Fruit fly (Drosophila melanogaster): ENCODE data around the gene CG10588.

Gene CG10588

DNA sequence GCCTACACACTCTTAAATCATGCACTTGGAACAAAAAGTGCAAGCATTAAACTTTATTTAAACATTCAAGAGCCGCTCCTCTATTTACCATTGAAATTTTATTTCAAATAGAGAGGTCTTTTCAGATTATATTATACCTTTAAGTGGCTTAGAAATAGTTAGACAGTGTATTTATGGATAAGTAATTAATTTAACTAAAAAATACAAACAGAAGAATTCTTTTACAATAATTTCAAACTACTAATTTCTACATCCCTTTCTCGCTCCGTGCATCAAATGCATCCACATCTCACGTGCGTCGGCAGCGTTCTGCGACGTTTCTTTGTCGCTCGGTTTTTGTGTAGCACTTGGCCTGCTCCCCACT, 6.6 kb upstream of the CG10588 start (continued):
- TF ChIP-seq CG5245 (GFP tag; optimal IDR thresholded peaks at IDR 0.05) (peak; percentile 10), CG13424 (tag; optimal IDR thresholded peaks at IDR 0.05) (peak; percentile 82), CG12155 (GFP tag; optimal IDR thresholded peaks at IDR 0.05) (no peak), pan (optimal IDR thresholded peaks at IDR 0.05) (no peak), pan (GFP tag; optimal IDR thresholded peaks at IDR 0.05 in 1 of 2, IDR thresholded peaks at IDR 0.05 in 1 of 2) (peak in 1 of 2 experiments; percentile 55), Atf3 (GFP tag; optimal IDR thresholded peaks at IDR 0.05) (no peak), Neu2 (GFP tag; optimal IDR thresholded peaks at IDR 0.05; ENCODE audit: borderline replicate concordance) (no peak), nom (GFP tag; optimal IDR thresholded peaks at IDR 0.05) (peak; percentile 79), gro (GFP tag; optimal IDR thresholded peaks at IDR 0.05) (no peak), CG4328 (GFP tag; optimal IDR thresholded peaks at IDR 0.05) (peak; percentile 41), pita (GFP tag; optimal IDR thresholded peaks at IDR 0.05) (no peak), tio (GFP tag; optimal IDR thresholded peaks at IDR 0.05) (peak; percentile 41), CG6813 (GFP tag; optimal IDR thresholded peaks at IDR 0.05) (no peak), CG11398 (GFP tag; optimal IDR thresholded peaks at IDR 0.05) (no peak), CG6689 (GFP tag; IDR thresholded peaks at IDR 0.05) (peak; percentile 68), H2.0 (GFP tag; IDR thresholded peaks at IDR 0.05) (no peak), trh (GFP tag; optimal IDR thresholded peaks at IDR 0.05) (no peak), cwo (GFP tag; optimal IDR thresholded peaks at IDR 0.05) (peak; percentile 30), ap (GFP tag; IDR thresholded peaks at IDR 0.05) (0 out of 2 replicates have a peak, but pooled peaks have one; percentile 26), CG15269 (tag; optimal IDR thresholded peaks at IDR 0.05) (peak; percentile 37), zf30C (GFP tag; optimal IDR thresholded peaks at IDR 0.05) (peak; percentile 74), CG7271 (tag; optimal IDR thresholded peaks at IDR 0.05) (no peak), CG10147 (GFP tag; optimal IDR thresholded peaks at IDR 0.05) (no peak), fd64A (GFP tag; optimal IDR thresholded peaks at IDR 0.05) (no peak), knrl (GFP tag; IDR thresholded peaks at IDR 0.05; ENCODE audit: partially characterized antibody) (no peak), tll (GFP tag; optimal IDR thresholded peaks at IDR 0.05) (no peak), CG9609 (GFP tag; optimal IDR thresholded peaks at IDR 0.05) (peak; percentile 0), br (optimal IDR thresholded peaks at IDR 0.05) (no peak), CG34422 (GFP tag; IDR thresholded peaks at IDR 0.05) (0 out of 3 replicates have a peak, but pooled peaks have one; percentile 24), NK7.1 (GFP tag; optimal IDR thresholded peaks at IDR 0.05) (no peak), Myb (GFP tag; optimal IDR thresholded peaks at IDR 0.05) (no peak), so (GFP tag; IDR thresholded peaks at IDR 0.05) (peak; percentile 15; the same call in 1 of the 3 replicates), bcd (GFP tag; optimal IDR thresholded peaks at IDR 0.05) (peak; percentile 63), CG10959 (GFP tag; IDR thresholded peaks at IDR 0.05) (no peak), CG7963 (GFP tag; IDR thresholded peaks at IDR 0.05; ENCODE audit: partially characterized antibody) (no peak), CG6175 (GFP tag; IDR thresholded peaks at IDR 0.05) (no peak), CG32532 (GFP tag; IDR thresholded peaks at IDR 0.05) (no peak), Xbp1 (GFP tag; optimal IDR thresholded peaks at IDR 0.05) (peak; percentile 62), CG18011 (GFP tag; optimal IDR thresholded peaks at IDR 0.05) (no peak), crc (GFP tag; optimal IDR thresholded peaks at IDR 0.05) (no peak), dmrt11E (tag; optimal IDR thresholded peaks at IDR 0.05) (peak; percentile 74), CG17568 (GFP tag; optimal IDR thresholded peaks at IDR 0.05) (peak; percentile 5), zfh1 (GFP tag; IDR thresholded peaks at IDR 0.05) (peak; percentile 66), pum (GFP tag; optimal IDR thresholded peaks at IDR 0.05) (peak; percentile 49), bsh (GFP tag; optimal IDR thresholded peaks at IDR 0.05) (peak; percentile 88 to 91), hbn (GFP tag; IDR thresholded peaks at IDR 0.05; ENCODE audit: partially characterized antibody) (no peak), ken (GFP tag; IDR thresholded peaks at IDR 0.05) (peak; percentile 52; the same call in 1 of the 3 replicates), Usf (GFP tag; optimal IDR thresholded peaks at IDR 0.05) (no peak), klu (GFP tag; IDR thresholded peaks at IDR 0.05) (no peak), sqz (GFP tag; optimal IDR thresholded peaks at IDR 0.05) (peak; percentile 40), Dll (GFP tag; IDR thresholded peaks at IDR 0.05; ENCODE audit: partially characterized antibody) (no peak)

All from whole organism, embryonic.